Worm (Caenorhabditis elegans) whole organism, L4 larva: ENCODE data around the gene ZC204.6.
A peak's percentile ranks its signal among the peaks of the same experiment; 100 is the strongest.
"Not testable (repeated sequence)": the region's sequence is repeated elsewhere in the genome, so short reads cannot be mapped to it uniquely, and the experiment has no call there.

Source experiments
- D1046.2 ChIP-seq: fragments of 200-800 bp; sonication (Bioruptor generic); IDR thresholded peaks from 2 replicates; pipeline ENCODE4 v1.3.6; 2022; ENCODE audit warnings: missing genetic modification characterization, missing compliant biosample characterization
- F44E2.7 ChIP-seq: fragments of 200-800 bp; sonication (Bioruptor generic); IDR thresholded peaks from 2 replicates; pipeline ENCODE4 v2.1.2; 2022; ENCODE audit warnings: missing genetic modification characterization, missing compliant biosample characterization
- Y75B8A.6 ChIP-seq: fragments of 200-800 bp; sonication (Bioruptor generic); IDR thresholded peaks from 2 replicates; pipeline ENCODE4 v1.3.6; 2022; ENCODE audit warnings: missing genetic modification reagents, missing genetic modification characterization, missing compliant biosample characterization
- aha-1 ChIP-seq: fragments of 150-350 bp; peaks from one replicate; lab custom pipeline; 2014; ENCODE audit warnings: missing biosample characterization, missing genetic modification characterization
- ama-1 ChIP-seq: fragments of 150-350 bp; optimal IDR thresholded peaks from 2 replicates; lab custom pipeline; 2014; ENCODE audit warnings: inconsistent platforms, mixed read lengths
- arid-1 ChIP-seq: fragments of 200-800 bp; sonication (Bioruptor generic); conservative IDR thresholded peaks from 2 replicates; pipeline ENCODE4 v1.3.6; 2022; ENCODE audit warnings: missing genetic modification reagents, missing genetic modification characterization, missing compliant biosample characterization
- ceh-28 ChIP-seq: fragments of 150-350 bp; optimal IDR thresholded peaks from 2 replicates; lab custom pipeline; 2014; ENCODE audit warnings: missing biosample characterization, missing genetic modification reagents, missing genetic modification characterization
- ceh-44 ChIP-seq: fragments of 200-800 bp; sonication (Bioruptor generic); IDR thresholded peaks from 2 replicates; pipeline ENCODE4 v1.3.6; 2022; ENCODE audit warnings: missing genetic modification reagents, missing genetic modification characterization, missing compliant biosample characterization
- ceh-62 ChIP-seq: sonication (generic microtip); optimal IDR thresholded peaks from 2 replicates; lab custom pipeline; 2017; ENCODE audit warnings: missing biosample characterization, missing genetic modification characterization
- daf-19 ChIP-seq: fragments of 200-800 bp; sonication (Bioruptor generic); conservative IDR thresholded peaks from 2 replicates; pipeline ENCODE4 v1.3.6; 2022; ENCODE audit warnings: missing genetic modification characterization, missing compliant biosample characterization
- dmd-6 ChIP-seq: fragments of 200-800 bp; sonication (Bioruptor generic); IDR thresholded peaks from 2 replicates; pipeline ENCODE4 v1.3.6; 2022; ENCODE audit warnings: missing genetic modification reagents, missing genetic modification characterization, missing compliant biosample characterization
- dve-1 ChIP-seq: sonication (generic microtip); optimal IDR thresholded peaks from 2 replicates; lab custom pipeline; 2017; ENCODE audit warnings: antibody characterized with exemption, mild to moderate bottlenecking, missing genetic modification characterization, missing compliant biosample characterization; ENCODE audit not compliant: insufficient read depth
- egl-27 ChIP-seq: sonication (generic microtip); optimal IDR thresholded peaks from 3 replicates; lab custom pipeline; 2017; ENCODE audit warnings: missing biosample characterization, missing genetic modification reagents, missing genetic modification characterization
- fkh-10 ChIP-seq: fragments of 150-350 bp; optimal IDR thresholded peaks from 2 replicates; lab custom pipeline; 2014; ENCODE audit warnings: missing biosample characterization, missing genetic modification reagents, missing genetic modification characterization
- fos-1 ChIP-seq: fragments of 150-350 bp; optimal IDR thresholded peaks from 2 replicates; lab custom pipeline; 2014; ENCODE audit warnings: missing biosample characterization, missing genetic modification characterization
- lir-3 ChIP-seq: sonication (generic microtip); optimal IDR thresholded peaks from 2 replicates; lab custom pipeline; 2016; ENCODE audit warnings: mild to moderate bottlenecking, missing genetic modification characterization, missing compliant biosample characterization
- mxl-3 ChIP-seq: fragments of 200-800 bp; sonication (Bioruptor generic); optimal IDR thresholded peaks from 2 replicates; lab custom pipeline; 2018; ENCODE audit warnings: mild to moderate bottlenecking, missing genetic modification characterization, missing compliant biosample characterization
- nhr-10 ChIP-seq: fragments of 150-350 bp; optimal IDR thresholded peaks from 2 replicates; lab custom pipeline; 2014; ENCODE audit warnings: missing biosample characterization, missing genetic modification characterization
- nhr-237 ChIP-seq: sonication (generic microtip); optimal IDR thresholded peaks from 2 replicates; lab custom pipeline; 2017; ENCODE audit warnings: missing biosample characterization, missing genetic modification characterization
- nhr-28 ChIP-seq: fragments of 150-350 bp; optimal IDR thresholded peaks from 2 replicates; lab custom pipeline; 2014; ENCODE audit warnings: missing biosample characterization, missing genetic modification characterization
- nhr-41 ChIP-seq: fragments of 200-800 bp; sonication (Bioruptor generic); IDR thresholded peaks from 2 replicates; pipeline ENCODE4 v1.3.6; 2022; ENCODE audit warnings: missing genetic modification reagents, missing genetic modification characterization, missing compliant biosample characterization
- pqm-1 ChIP-seq: sonication (generic microtip); optimal IDR thresholded peaks from 2 replicates; lab custom pipeline; 2017; ENCODE audit warnings: missing biosample characterization, missing genetic modification characterization
- set-16 ChIP-seq: fragments of 200-800 bp; sonication (Bioruptor generic); IDR thresholded peaks from 2 replicates; pipeline ENCODE4 v1.3.6; 2022; ENCODE audit warnings: missing genetic modification reagents, missing genetic modification characterization, missing compliant biosample characterization
- spr-3 ChIP-seq: fragments of 200-800 bp; sonication (Bioruptor generic); optimal IDR thresholded peaks from 2 replicates; lab custom pipeline; 2018; ENCODE audit warnings: mild to moderate bottlenecking, missing genetic modification characterization, missing compliant biosample characterization
- unc-130 ChIP-seq: sonication (generic microtip); optimal IDR thresholded peaks from 2 replicates; lab custom pipeline; 2016; ENCODE audit warnings: missing genetic modification reagents, missing genetic modification characterization, missing compliant biosample characterization
- unc-62 ChIP-seq, 3 experiments: fragments of 150-350 bp in 1 of 3; sonication (generic microtip); optimal IDR thresholded peaks in 2 of 3; peaks in 1 of 3; 1 replicate in 1 of 3; 2 replicates in 2 of 3; lab custom pipeline; 2014 to 2017; ENCODE audit warnings: missing biosample characterization in 3 of 3, missing genetic modification characterization in 3 of 3, missing genetic modification reagents in 3 of 3, missing genotype in 1 of 3
- vab-7 ChIP-seq: fragments of 200-800 bp; sonication (Bioruptor generic); IDR thresholded peaks from 2 replicates; pipeline ENCODE4 v1.3.6; 2022; ENCODE audit warnings: missing genetic modification reagents, missing genetic modification characterization, missing compliant biosample characterization
- zip-11 ChIP-seq: fragments of 200-800 bp; sonication (Bioruptor generic); IDR thresholded peaks from 2 replicates; pipeline ENCODE4 v1.3.6; 2022; ENCODE audit warnings: missing genetic modification characterization, missing compliant biosample characterization

Gene ZC204.6

DNA sequence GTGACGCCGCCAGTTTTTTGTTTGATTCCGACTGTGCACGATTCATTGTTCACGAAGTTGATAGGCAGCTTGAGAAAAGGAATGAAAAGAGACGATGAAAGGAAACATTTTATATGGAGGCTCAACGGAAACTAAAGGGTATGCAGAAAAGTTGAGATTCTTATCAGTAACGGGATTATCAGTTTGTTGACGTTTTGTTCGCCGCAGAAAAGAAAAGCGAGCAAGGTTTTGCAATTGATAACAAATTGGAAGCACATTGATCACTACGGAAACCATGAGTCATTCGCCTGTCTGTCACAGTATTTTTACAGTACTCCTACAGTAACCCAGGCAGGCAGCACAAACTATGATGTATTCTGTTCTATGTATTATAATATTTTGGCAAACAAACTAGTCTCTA is 8.7 kb downstream of the ZC204.6 start:
- no peak for TF ChIP-seq lir-3
- TF ChIP-seq set-16 (GFP tag; lab: Robert Waterston, UW), result no peak
- peak; percentile 4 for TF ChIP-seq nhr-28 (tag; lab: Kevin White, UChicago)
- no peak for TF ChIP-seq nhr-237 (tag; lab: Kevin White, UChicago)
- no peak for TF ChIP-seq arid-1 (GFP tag; lab: Robert Waterston, UW)
- no peak for TF ChIP-seq D1046.2 (GFP tag; lab: Robert Waterston, UW)
- TF ChIP-seq fkh-10 (GFP tag; lab: Kevin White, UChicago), result no peak
- TF ChIP-seq ceh-44 (GFP tag; lab: Robert Waterston, UW), result no peak
- TF ChIP-seq dmd-6 (GFP tag; lab: Robert Waterston, UW), result peak; percentile 52; the same call in 1 of the 2 replicates
- TF ChIP-seq dve-1 (tag; lab: Kevin White, UChicago), result no peak
- TF ChIP-seq aha-1 (tag; lab: Kevin White, UChicago), result peak; percentile 46
- TF ChIP-seq F44E2.7 (GFP tag; lab: Robert Waterston, UW), result no peak
- no peak for TF ChIP-seq nhr-10

DNA sequence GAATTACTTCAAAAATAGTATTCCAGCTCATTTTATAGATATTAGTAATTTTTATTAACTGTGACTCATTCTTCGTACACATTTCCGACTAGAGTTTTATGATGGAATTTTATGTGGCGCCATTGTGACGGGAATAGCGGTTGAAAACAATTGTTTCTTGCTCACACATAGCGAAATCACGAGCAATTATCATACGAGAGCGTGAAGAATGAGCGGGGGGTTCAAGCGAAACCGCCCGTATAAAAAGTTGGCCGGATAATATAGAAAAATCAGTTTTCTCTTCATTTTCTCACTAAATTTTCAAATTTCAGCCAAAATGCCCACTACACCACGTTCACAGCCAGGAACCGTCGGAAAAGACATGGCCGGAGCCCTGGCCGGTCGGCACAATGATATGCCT is 11.1 kb downstream of the ZC204.6 start, which contains the start of gene C08E3.1:
Gene C08E3.1, plus strand, starts transcription at position 301 of the 400 bp plus-strand sequence.
- TF ChIP-seq daf-19 (GFP tag; lab: Robert Waterston, UW); Y75B8A.6 (GFP tag; lab: Robert Waterston, UW); ceh-62 (tag; lab: Kevin White, UChicago): not testable (repeated sequence)

DNA sequence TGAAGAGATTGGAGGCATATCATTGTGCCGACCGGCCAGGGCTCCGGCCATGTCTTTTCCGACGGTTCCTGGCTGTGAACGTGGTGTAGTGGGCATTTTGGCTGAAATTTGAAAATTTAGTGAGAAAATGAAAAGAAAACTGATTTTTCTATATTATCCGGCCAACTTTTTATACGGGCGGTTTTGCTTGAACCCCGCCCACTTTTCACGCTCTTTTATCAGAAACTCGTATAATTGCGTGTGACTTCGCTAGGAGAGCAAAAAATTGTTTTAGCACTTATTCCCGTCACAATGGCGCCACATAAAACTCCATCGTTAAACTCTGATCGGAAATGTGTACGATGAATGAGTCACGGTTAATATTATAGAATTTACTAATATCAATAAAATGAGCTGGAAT is 12.4 kb downstream of the ZC204.6 start, which contains the start of gene C08E3.13:
Gene C08E3.13, minus strand, starts transcription at position 101 of the 400 bp plus-strand sequence.
- not testable (repeated sequence) for TF ChIP-seq spr-3; egl-27 (tag; lab: Kevin White, UChicago); nhr-41 (GFP tag; lab: Robert Waterston, UW)

DNA sequence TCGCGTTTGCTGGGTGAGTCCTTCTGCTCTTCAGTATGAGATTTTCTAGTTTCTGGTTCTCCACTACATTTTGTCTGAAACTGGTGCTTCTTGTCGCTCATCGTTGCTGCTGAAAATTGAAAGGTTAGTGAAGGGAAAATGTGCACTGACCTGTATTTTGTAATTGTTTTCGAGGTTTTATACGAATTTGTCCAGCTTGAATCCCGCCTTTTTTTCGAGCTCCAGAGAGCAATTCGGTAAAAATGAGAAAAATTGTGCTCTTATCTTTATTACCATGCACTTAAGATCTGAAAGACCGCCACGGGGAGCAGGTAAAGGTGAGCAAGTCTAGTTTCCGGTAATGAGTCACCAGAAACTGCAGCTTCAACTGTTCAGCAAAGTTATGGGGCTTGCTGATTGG is 16.8 kb downstream of the ZC204.6 start, which contains the start of gene C08E3.15:
Gene C08E3.15, minus strand, starts transcription at position 101 of the 400 bp plus-strand sequence.
- TF ChIP-seq fos-1 (tag; lab: Kevin White, UChicago); unc-130 (GFP tag; lab: Kevin White, UChicago); dmd-6 (GFP tag; lab: Robert Waterston, UW): not testable (repeated sequence)
- TF ChIP-seq, all 104 proteins: peak for 0; not testable (repeated sequence) for 104

DNA sequence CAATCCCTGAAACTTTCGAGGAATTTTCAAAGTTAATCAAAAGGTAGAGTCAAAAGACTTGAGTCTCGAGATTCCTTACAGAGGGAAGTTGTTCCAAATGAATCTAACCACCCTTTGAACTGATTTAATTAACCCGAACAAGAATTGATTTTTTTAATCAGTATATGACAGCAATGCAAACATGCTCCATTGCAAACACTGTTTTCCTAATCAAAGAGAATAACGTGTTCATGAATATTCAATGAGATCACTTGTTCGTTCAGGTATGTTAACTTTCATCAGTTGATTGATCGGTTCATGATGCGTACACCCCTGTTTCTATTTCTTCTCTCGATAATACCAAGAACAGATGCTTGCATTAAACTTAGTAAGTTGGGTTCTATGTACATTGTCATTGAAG is 19.0 kb downstream of the ZC204.6 start, which contains the start of gene C08E3.14:
Gene C08E3.14, plus strand, starts transcription at position 301 of the 400 bp plus-strand sequence.
- TF ChIP-seq nhr-10, result no peak
- TF ChIP-seq vab-7 (GFP tag; lab: Robert Waterston, UW), result no peak

DNA sequence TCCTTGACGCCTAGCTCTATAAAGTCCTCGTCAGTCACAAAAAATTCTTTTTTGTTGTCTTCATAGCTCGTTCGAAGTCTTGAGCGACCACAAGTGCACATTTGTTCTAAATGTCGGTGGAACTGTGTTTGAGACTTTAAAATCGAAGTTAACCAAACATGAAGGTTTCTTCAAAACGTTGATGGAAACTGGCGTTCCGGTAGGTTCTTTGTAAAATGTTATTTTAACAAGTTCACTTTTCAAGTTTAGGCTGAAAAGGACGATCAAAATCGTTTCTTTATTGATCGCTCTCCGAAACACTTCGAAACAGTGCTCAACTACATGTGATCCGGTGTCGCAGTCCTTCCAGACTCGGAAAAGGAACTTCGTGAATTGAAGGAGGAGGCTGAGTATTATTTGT is 20.1 kb downstream of the ZC204.6 start, which contains the start of gene fbxa-160:
Gene fbxa-160, minus strand, starts transcription at position 101 of the 400 bp plus-strand sequence.
- no peak for TF ChIP-seq zip-11 (GFP tag; lab: Robert Waterston, UW)
- TF ChIP-seq, all 104 proteins: peak for 0

DNA sequence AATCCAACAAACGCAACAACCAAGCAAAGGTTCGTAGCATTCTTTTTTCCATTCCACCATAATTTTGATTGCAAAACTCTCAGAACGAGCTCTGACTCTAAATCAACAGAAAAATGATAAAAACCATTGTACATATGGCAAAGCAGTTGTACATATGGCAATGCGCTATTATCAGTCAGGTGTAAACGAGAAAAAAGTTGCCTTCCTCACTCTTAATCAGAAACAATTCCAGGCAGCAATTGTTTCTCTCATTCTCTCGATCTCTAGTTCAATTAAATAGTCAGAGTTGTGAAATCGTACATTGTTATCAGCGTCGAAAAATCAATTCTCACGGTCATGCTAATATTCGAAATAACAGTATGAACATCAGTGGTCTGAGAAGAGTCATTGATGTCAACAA is 22.8 kb downstream of the ZC204.6 start:
- peak; percentile 45 for TF ChIP-seq nhr-28 (tag; lab: Kevin White, UChicago)
- TF ChIP-seq mxl-3 (GFP tag; lab: Kevin White, UChicago), result peak; percentile 15
- TF ChIP-seq ama-1, result no peak
- TF ChIP-seq ceh-28 (tag; lab: Kevin White, UChicago), result no peak
- TF ChIP-seq pqm-1 (tag; lab: Kevin White, UChicago), result peak; percentile 95
- TF ChIP-seq unc-62 (GFP tag; optimal IDR thresholded peaks at IDR 0.05 in 1 of 2; lab: Kevin White, UChicago), result peak in 1 of 2 experiments; percentile 71
- no peak for TF ChIP-seq unc-62 (tag; optimal IDR thresholded peaks at IDR 0.05; lab: Kevin White, UChicago)
